Worm (Caenorhabditis elegans): ENCODE results near the gene dpy-26.

- TF ChIP-seq him-1 (tag; optimal IDR thresholded peaks at IDR 0.05) = no peak
- no peak for TF ChIP-seq dao-5 (tag; optimal IDR thresholded peaks at IDR 0.05)
- no peak for TF ChIP-seq W03F9.2 (tag; optimal IDR thresholded peaks at IDR 0.05)
These were observed 44.1 kb upstream of the dpy-26 start, which contains the start of gene sru-20 for ce11 chrIV:12495196-12495595.

All from whole organism, L4/young adult.